Worm (Caenorhabditis elegans): Measurements from ENCODE around the gene clec-28.

The clec-28 gene

DNA sequence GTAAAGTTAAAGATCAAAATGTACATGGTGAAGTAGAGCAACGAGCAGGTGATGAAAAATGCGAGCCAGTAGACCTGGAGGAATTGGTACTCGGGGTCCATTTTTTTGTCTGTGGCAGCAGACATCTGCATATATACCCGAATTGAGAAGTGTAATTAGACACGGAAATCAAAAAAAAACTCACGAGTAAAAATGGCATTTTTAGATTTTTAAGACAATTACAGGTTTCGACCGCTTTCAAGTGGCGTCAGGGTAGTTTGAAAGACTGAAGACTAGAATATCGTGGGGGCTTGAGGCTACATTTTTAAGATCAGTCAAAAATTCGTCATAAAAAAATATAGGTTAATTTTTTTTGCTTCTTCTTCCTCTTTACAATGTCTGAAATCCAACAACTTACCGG lies 37.2 kb downstream of the clec-28 start, which contains the start of gene srd-68:
Gene srd-68, minus strand, starts transcription at position 101 of the 400 bp plus-strand sequence.
- TF ChIP-seq unc-62 (GFP tag; optimal IDR thresholded peaks at IDR 0.05): no peak

DNA sequence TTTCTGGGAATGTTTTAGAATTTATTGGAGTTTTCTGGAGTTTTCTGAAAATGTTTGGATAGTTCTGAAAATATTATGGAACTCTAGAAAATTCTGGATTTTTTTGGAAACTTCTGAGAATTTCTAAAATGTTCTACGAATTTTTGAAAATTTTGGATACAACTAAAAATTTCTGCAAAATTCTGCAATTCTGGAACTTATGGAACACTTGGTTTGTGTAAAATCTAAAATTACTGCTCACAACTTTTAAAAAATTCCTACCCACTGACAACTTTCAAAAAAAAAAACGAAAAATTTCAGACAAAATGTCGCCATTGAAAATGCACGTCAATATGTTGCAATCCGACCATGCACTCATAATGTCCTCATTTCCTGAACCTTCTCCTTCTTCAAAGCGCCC lies 39.1 kb downstream of the clec-28 start, which contains the start of gene nhr-262:
Gene nhr-262, plus strand, starts transcription at position 301 of the 400 bp plus-strand sequence.
- TF ChIP-seq unc-62 (GFP tag; optimal IDR thresholded peaks at IDR 0.05): no peak

DNA sequence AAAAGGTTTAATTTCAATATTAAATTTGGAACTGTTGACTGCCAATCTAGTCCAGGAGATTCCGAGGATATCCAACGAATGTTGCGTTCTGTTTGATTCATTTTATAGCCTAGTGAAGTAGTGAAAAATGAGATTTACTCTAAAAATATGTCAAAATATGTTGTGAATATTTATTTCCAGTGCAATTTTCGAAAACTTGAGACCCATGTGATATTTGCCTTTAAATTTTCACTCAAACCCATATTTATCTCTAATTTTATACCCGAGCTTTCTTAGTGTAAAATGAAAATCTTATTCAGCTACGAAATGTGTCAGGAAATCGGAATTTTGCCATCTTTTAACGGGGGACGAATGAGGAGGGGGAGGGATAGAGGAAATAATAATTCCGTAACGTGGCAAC lies 44.4 kb downstream of the clec-28 start, which contains the start of gene F09C6.16:
Gene F09C6.16, minus strand, starts transcription at position 101 of the 400 bp plus-strand sequence.
- no peak for TF ChIP-seq unc-62 (GFP tag; optimal IDR thresholded peaks at IDR 0.05)

DNA sequence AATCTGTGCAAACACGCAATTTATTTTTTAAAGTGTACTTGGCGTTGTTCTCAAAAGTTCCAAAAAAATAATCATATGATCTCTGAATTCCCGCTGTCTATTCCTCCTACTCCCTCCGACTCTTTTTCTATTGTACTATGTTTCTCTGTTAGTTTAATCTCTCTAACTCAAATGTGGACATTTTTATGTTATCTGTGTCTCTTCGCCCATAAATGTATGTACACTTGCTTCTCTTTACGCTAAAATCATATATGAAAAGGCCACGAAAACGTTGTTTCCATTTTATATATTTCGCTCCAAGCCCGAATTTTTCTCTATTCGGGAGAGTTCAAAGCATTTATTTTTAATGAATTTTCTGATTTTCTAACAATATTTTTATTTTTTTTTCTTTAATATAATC lies 45.4 kb downstream of the clec-28 start:
- TF ChIP-seq unc-62 (GFP tag; optimal IDR thresholded peaks at IDR 0.05): no peak

DNA sequence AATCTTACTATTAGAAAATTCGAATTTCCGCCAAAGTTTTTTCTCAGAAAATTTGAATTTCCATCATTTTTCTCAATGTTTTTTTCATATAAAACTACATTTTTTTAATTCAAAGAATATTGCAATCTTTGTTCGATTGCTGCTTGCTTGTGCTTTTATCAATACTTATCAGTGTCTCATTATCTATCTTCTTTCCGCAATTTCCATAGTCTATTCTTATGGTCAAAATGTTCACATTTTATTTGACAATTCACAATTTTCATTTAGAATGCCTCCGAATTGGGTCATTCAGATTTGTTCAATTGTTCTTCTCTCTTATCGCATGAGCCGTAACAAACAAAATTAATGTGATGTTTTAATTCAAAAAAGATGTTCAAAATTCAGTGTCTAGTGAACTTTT lies 45.8 kb downstream of the clec-28 start:
- TF ChIP-seq unc-62 (GFP tag; optimal IDR thresholded peaks at IDR 0.05): no peak

DNA sequence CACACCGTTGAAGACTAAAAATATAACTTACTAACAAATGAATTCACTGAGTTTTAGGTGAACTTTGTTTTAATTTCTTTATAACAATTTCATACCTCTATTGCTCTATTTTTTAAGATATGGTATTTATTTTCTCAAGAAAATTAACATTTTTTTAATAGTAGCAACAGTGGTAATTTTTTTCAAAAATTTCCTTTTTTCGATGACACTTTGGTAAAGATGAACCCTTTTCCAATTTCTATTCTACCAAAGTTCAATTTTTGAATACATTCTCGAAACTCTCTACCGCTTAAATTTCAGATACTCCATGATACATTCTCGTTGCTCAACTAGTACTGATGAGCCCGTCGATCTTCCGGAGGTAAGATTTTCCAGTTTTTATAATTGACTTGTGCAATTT lies 46.4 kb downstream of the clec-28 start, which contains the start of gene nhr-116:
Gene nhr-116, plus strand, starts transcription at position 301 of the 400 bp plus-strand sequence.
- no peak for TF ChIP-seq unc-62 (GFP tag; optimal IDR thresholded peaks at IDR 0.05)

DNA sequence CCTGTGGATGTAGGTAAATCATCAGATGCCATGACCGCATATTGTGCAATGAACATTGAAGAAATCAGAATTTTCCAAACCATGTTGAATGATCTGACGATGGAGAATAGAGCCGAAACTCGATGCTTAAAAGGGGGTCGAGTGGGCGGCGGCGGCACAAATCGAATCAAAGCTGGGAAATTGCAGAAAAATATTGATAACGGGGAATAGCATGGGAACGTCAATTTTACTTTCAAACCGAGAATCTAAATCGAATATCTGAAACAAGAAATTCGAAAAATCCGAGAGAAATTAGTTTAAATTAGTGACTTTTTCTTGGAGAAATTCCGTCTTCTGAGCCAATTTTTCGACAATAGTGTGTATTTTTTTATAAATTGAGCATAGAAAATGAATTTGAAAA lies 50.6 kb downstream of the clec-28 start, which contains the start of gene F09C6.10:
Gene F09C6.10, minus strand, starts transcription at position 101 of the 400 bp plus-strand sequence.
- no peak for TF ChIP-seq unc-62 (GFP tag; optimal IDR thresholded peaks at IDR 0.05)
